Fruit fly (Drosophila melanogaster) whole organism, embryonic: Measurements from ENCODE around the gene CG16758.

Experiments used
- Adf1 ChIP-seq: fragments of 200-800 bp; sonication (Bioruptor generic); IDR thresholded peaks from 2 replicates; pipeline ENCODE4 v1.3.6; 2022; ENCODE audit warnings: missing biosample characterization, missing genetic modification characterization
- Bdp1 ChIP-seq: fragments of 200-800 bp; sonication (Bioruptor generic); optimal IDR thresholded peaks from 3 replicates; lab custom pipeline; 2016; ENCODE audit warnings: missing biosample characterization, missing genetic modification characterization
- CG10209 ChIP-seq: fragments of 200-800 bp; sonication (Bioruptor generic); optimal IDR thresholded peaks from 3 replicates; lab custom pipeline; 2017; ENCODE audit warnings: missing biosample characterization, mild to moderate bottlenecking, missing genetic modification characterization, missing genetic modification reagents
- CG1024 ChIP-seq: fragments of 200-800 bp; sonication (Bioruptor generic); IDR thresholded peaks from 2 replicates; pipeline ENCODE4 v1.3.6; 2022; ENCODE audit warnings: missing biosample characterization, missing genetic modification characterization
- CG10462 ChIP-seq: fragments of 200-800 bp; sonication (Bioruptor generic); optimal IDR thresholded peaks from 2 replicates; lab custom pipeline; 2016; ENCODE audit warnings: missing biosample characterization, missing genetic modification characterization
- CG11247 ChIP-seq: fragments of 200-800 bp; sonication (Bioruptor generic); IDR thresholded peaks from 2 replicates; pipeline ENCODE4 v1.3.6; 2022; ENCODE audit warnings: missing biosample characterization, missing genetic modification characterization
- CG11398 ChIP-seq: fragments of 200-800 bp; sonication (Bioruptor generic); optimal IDR thresholded peaks from 2 replicates; lab custom pipeline; 2016; ENCODE audit warnings: missing biosample characterization, missing genetic modification characterization
- CG11695 ChIP-seq: fragments of 200-800 bp; sonication (Bioruptor generic); IDR thresholded peaks from 3 replicates; pipeline ENCODE4 v1.3.6; 2022; ENCODE audit warnings: missing biosample characterization, missing genetic modification characterization
- CG12104 ChIP-seq: fragments of 200-800 bp; sonication (Bioruptor generic); optimal IDR thresholded peaks from 3 replicates; lab custom pipeline; 2016; ENCODE audit warnings: missing biosample characterization, missing genetic modification characterization
- CG12219 ChIP-seq: fragments of 200-800 bp; sonication (Bioruptor generic); optimal IDR thresholded peaks from 3 replicates; lab custom pipeline; 2018; ENCODE audit warnings: missing biosample characterization, mild to moderate bottlenecking, missing genetic modification characterization
- CG12659 ChIP-seq: fragments of 200-800 bp; sonication (Bioruptor generic); optimal IDR thresholded peaks from 3 replicates; lab custom pipeline; 2017; ENCODE audit warnings: mild to moderate bottlenecking, missing biosample characterization, missing genetic modification reagents, missing genetic modification characterization
- CG12769 ChIP-seq: fragments of 200-800 bp; sonication (Bioruptor generic); optimal IDR thresholded peaks from 2 replicates; lab custom pipeline; 2019; ENCODE audit warnings: missing biosample characterization, mild to moderate bottlenecking, missing genetic modification characterization, moderate library complexity
- CG13424 ChIP-seq: fragments of 200-800 bp; sonication (Bioruptor generic); optimal IDR thresholded peaks from 2 replicates; lab custom pipeline; 2019; ENCODE audit warnings: missing biosample characterization, mild to moderate bottlenecking, missing genetic modification characterization, moderate library complexity
- CG14014 ChIP-seq: fragments of 200-800 bp; sonication (Bioruptor generic); IDR thresholded peaks from 2 replicates; pipeline ENCODE4 v1.3.6; 2022; ENCODE audit warnings: missing biosample characterization, missing genetic modification characterization
- CG14441 ChIP-seq: fragments of 200-800 bp; sonication (Bioruptor generic); IDR thresholded peaks from 2 replicates; pipeline ENCODE4 v1.3.6; 2022; ENCODE audit warnings: missing biosample characterization, missing genetic modification characterization
- CG15011 ChIP-seq: fragments of 200-800 bp; sonication (Bioruptor generic); optimal IDR thresholded peaks from 3 replicates; lab custom pipeline; 2018; ENCODE audit warnings: missing biosample characterization, mild to moderate bottlenecking, missing genetic modification characterization
- CG17328 ChIP-seq: fragments of 200-800 bp; sonication (Bioruptor generic); IDR thresholded peaks from 2 replicates; pipeline ENCODE4 v1.3.6; 2022; ENCODE audit warnings: missing biosample characterization, missing genetic modification characterization
- CG17912 ChIP-seq: fragments of 200-800 bp; sonication (Bioruptor generic); optimal IDR thresholded peaks from 2 replicates; lab custom pipeline; 2018; ENCODE audit warnings: missing biosample characterization, mild to moderate bottlenecking, missing genetic modification characterization
- CG31224 ChIP-seq: fragments of 200-800 bp; sonication (Bioruptor generic); IDR thresholded peaks from 2 replicates; pipeline ENCODE4 v1.3.6; 2022; ENCODE audit warnings: missing biosample characterization, missing genetic modification characterization
- CG32772 ChIP-seq: fragments of 200-800 bp; sonication (Bioruptor generic); IDR thresholded peaks from 2 replicates; pipeline ENCODE4 v1.3.6; 2022; ENCODE audit warnings: missing biosample characterization, missing genetic modification characterization
- CG34376 ChIP-seq: fragments of 200-800 bp; sonication (Bioruptor generic); optimal IDR thresholded peaks from 2 replicates; lab custom pipeline; 2018; ENCODE audit warnings: missing biosample characterization, mild to moderate bottlenecking, missing genetic modification characterization
- CG4854 ChIP-seq: fragments of 200-800 bp; sonication (Bioruptor generic); optimal IDR thresholded peaks from 2 replicates; lab custom pipeline; 2016; ENCODE audit warnings: missing biosample characterization, missing genetic modification characterization, inconsistent platforms
- CG6254 ChIP-seq: fragments of 200-800 bp; sonication (Bioruptor generic); optimal IDR thresholded peaks from 3 replicates; lab custom pipeline; 2017; ENCODE audit warnings: mild to moderate bottlenecking, missing biosample characterization, missing genetic modification reagents, missing genetic modification characterization
- CG6683 ChIP-seq: fragments of 200-800 bp; sonication (Bioruptor generic); optimal IDR thresholded peaks from 2 replicates; lab custom pipeline; 2017; ENCODE audit warnings: missing biosample characterization, mild to moderate bottlenecking, missing genetic modification characterization, missing genetic modification reagents
- CG6765 ChIP-seq: fragments of 200-800 bp; sonication (Bioruptor generic); optimal IDR thresholded peaks from 3 replicates; lab custom pipeline; 2017; ENCODE audit warnings: missing biosample characterization, mild to moderate bottlenecking, missing genetic modification characterization
- CG6813 ChIP-seq: fragments of 200-800 bp; sonication (Bioruptor generic); optimal IDR thresholded peaks from 2 replicates; lab custom pipeline; 2017; ENCODE audit warnings: missing biosample characterization, missing genetic modification characterization, mild to moderate bottlenecking, moderate library complexity, missing genetic modification reagents
- Dbx ChIP-seq: fragments of 200-800 bp; sonication (Bioruptor generic); IDR thresholded peaks from 3 replicates; pipeline ENCODE4 v1.3.6; 2022; ENCODE audit warnings: missing biosample characterization, missing genetic modification characterization
- Dfd ChIP-seq, 2 experiments: fragments of >200 bp; optimal IDR thresholded peaks; 2 replicates each; lab custom pipeline; 2017; ENCODE audit warnings: missing biosample characterization in 2 of 2, missing genetic modification characterization in 2 of 2
- Doc3 ChIP-seq: fragments of 200-800 bp; sonication (Bioruptor generic); IDR thresholded peaks from 3 replicates; pipeline ENCODE4 v1.3.6; 2022; ENCODE audit warnings: missing biosample characterization, missing genetic modification characterization; ENCODE audit not compliant: partially characterized antibody
- HHEX ChIP-seq: fragments of 200-800 bp; sonication (Bioruptor generic); optimal IDR thresholded peaks from 3 replicates; lab custom pipeline; 2017; ENCODE audit warnings: missing biosample characterization, mild to moderate bottlenecking, missing genetic modification characterization, missing genetic modification reagents
- Hand ChIP-seq: fragments of 200-800 bp; sonication (Bioruptor generic); optimal IDR thresholded peaks from 2 replicates; lab custom pipeline; 2017; ENCODE audit warnings: mild to moderate bottlenecking, missing biosample characterization, missing genetic modification reagents, missing genetic modification characterization
- Hey ChIP-seq: fragments of 200-800 bp; sonication (Bioruptor generic); optimal IDR thresholded peaks from 3 replicates; lab custom pipeline; 2018; ENCODE audit warnings: missing biosample characterization, mild to moderate bottlenecking, missing genetic modification characterization
- Hr51 ChIP-seq, 2 experiments: fragments of 200-800 bp; sonication (Bioruptor generic); optimal IDR thresholded peaks; 2 replicates in 1 of 2; 3 replicates in 1 of 2; lab custom pipeline; 2016 to 2018; ENCODE audit warnings: missing biosample characterization in 2 of 2, missing genetic modification characterization in 2 of 2, mild to moderate bottlenecking in 1 of 2, moderate library complexity in 1 of 2
- Mad ChIP-seq: fragments of 200-800 bp; sonication (Bioruptor generic); optimal IDR thresholded peaks from 2 replicates; lab custom pipeline; 2016; ENCODE audit warnings: missing biosample characterization, missing genetic modification characterization
- Xbp1 ChIP-seq: fragments of 200-800 bp; sonication (Bioruptor generic); optimal IDR thresholded peaks from 3 replicates; lab custom pipeline; 2016; ENCODE audit warnings: missing biosample characterization, mild to moderate bottlenecking, missing genetic modification characterization
- abd-A ChIP-seq: fragments of 200-800 bp; sonication (Bioruptor generic); optimal IDR thresholded peaks from 3 replicates; lab custom pipeline; 2019; ENCODE audit warnings: missing biosample characterization, mild to moderate bottlenecking, missing genetic modification characterization, moderate library complexity
- bsh ChIP-seq, 2 experiments: fragments of 200-800 bp; sonication (Bioruptor generic); optimal IDR thresholded peaks; 2 replicates each; lab custom pipeline; 2017 to 2018; ENCODE audit warnings: mild to moderate bottlenecking in 2 of 2, missing biosample characterization in 2 of 2, missing genetic modification characterization in 2 of 2, moderate library complexity in 1 of 2
- cato ChIP-seq: fragments of 200-800 bp; sonication (Bioruptor generic); optimal IDR thresholded peaks from 2 replicates; lab custom pipeline; 2016; ENCODE audit warnings: missing biosample characterization, missing genetic modification characterization, borderline replicate concordance
- danr ChIP-seq: fragments of 200-800 bp; sonication (Bioruptor generic); IDR thresholded peaks from 2 replicates; pipeline ENCODE4 v1.3.6; 2022; ENCODE audit warnings: missing biosample characterization, missing genetic modification characterization
- dmrt11E ChIP-seq: fragments of 200-800 bp; sonication (Bioruptor generic); optimal IDR thresholded peaks from 3 replicates; lab custom pipeline; 2018; ENCODE audit warnings: missing biosample characterization, mild to moderate bottlenecking, missing genetic modification characterization, moderate library complexity
- fd96Cb ChIP-seq: fragments of 200-800 bp; sonication (Bioruptor generic); optimal IDR thresholded peaks from 2 replicates; lab custom pipeline; 2018; ENCODE audit warnings: missing biosample characterization, mild to moderate bottlenecking, missing genetic modification characterization, moderate library complexity
- gfzf ChIP-seq: fragments of 200-800 bp; sonication (Bioruptor generic); optimal IDR thresholded peaks from 2 replicates; lab custom pipeline; 2016; ENCODE audit warnings: missing biosample characterization, mild to moderate bottlenecking, missing genetic modification characterization, moderate library complexity
- kay ChIP-seq: fragments of 200-800 bp; sonication (Bioruptor generic); optimal IDR thresholded peaks from 2 replicates; lab custom pipeline; 2016; ENCODE audit warnings: missing biosample characterization, missing genetic modification characterization
- lmd ChIP-seq: fragments of 200-800 bp; sonication (Bioruptor generic); IDR thresholded peaks from 2 replicates; pipeline ENCODE4 v1.3.6; 2022; ENCODE audit warnings: missing biosample characterization, missing genetic modification characterization
- mam ChIP-seq: fragments of 200-800 bp; sonication (Bioruptor generic); optimal IDR thresholded peaks from 3 replicates; lab custom pipeline; 2016; ENCODE audit warnings: missing biosample characterization, missing genetic modification characterization
- nom ChIP-seq: fragments of 200-800 bp; sonication (Bioruptor generic); optimal IDR thresholded peaks from 2 replicates; lab custom pipeline; 2017; ENCODE audit warnings: missing biosample characterization, missing genetic modification characterization, mild to moderate bottlenecking, moderate library complexity, missing genetic modification reagents
- pnt ChIP-seq: fragments of 200-800 bp; sonication (Bioruptor generic); optimal IDR thresholded peaks from 3 replicates; lab custom pipeline; 2016; ENCODE audit warnings: missing biosample characterization, missing genetic modification characterization
- sug ChIP-seq: fragments of 200-800 bp; optimal IDR thresholded peaks from 2 replicates; lab custom pipeline; 2019; ENCODE audit warnings: missing biosample characterization, mild to moderate bottlenecking, missing genetic modification characterization, moderate library complexity
- twi ChIP-seq: fragments of 200-800 bp; optimal IDR thresholded peaks from 2 replicates; lab custom pipeline; 2019; ENCODE audit warnings: missing biosample characterization, mild to moderate bottlenecking, missing genetic modification characterization, moderate library complexity
- tx ChIP-seq: fragments of 200-800 bp; sonication (Bioruptor generic); optimal IDR thresholded peaks from 2 replicates; lab custom pipeline; 2016; ENCODE audit warnings: missing biosample characterization, missing genetic modification characterization

Gene CG16758

DNA sequence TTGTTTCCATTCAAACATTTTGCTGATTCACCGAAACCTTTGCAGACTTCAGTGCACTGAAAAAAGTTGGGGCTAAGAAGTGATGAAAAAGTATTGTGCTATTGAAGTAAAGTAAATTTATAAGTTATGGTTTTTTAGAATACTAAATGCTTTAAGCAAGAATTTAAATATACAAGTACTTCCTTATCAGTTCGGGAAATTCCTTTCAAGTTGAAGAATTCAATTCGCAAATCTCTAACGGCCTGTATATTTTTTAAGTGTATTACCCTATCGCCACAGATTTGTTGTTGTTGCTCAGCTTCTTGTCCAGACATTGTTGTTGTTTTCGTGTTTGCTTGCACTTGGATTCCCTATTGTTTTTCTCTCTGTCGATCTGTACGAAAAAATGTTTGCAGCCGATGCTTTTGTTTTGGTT lies 36.0 kb downstream of the CG16758 start (continued):
- TF ChIP-seq mam (GFP tag; lab: Kevin White, UChicago) (no peak), CG31224 (GFP tag; lab: Robert Waterston, UW) (peak; percentile 52; the same call in 1 of the 2 replicates), CG14441 (GFP tag; lab: Robert Waterston, UW) (peak; percentile 71), CG6683 (GFP tag; lab: Kevin White, UChicago) (no peak), Doc3 (GFP tag; lab: Robert Waterston, UW) (no peak), CG15011 (GFP tag; lab: Kevin White, UChicago) (no peak), CG12769 (tag; lab: Kevin White, UChicago) (peak; percentile 14), Hr51 (GFP tag; optimal IDR thresholded peaks at IDR 0.05; lab: Kevin White, UChicago) (peak; percentile 5 to 82), tx (GFP tag; lab: Kevin White, UChicago) (peak; percentile 56), CG10209 (peak; percentile 55), CG1024 (GFP tag; lab: Robert Waterston, UW) (0 out of 2 replicates have a peak, but pooled peaks have one; percentile 9), CG13424 (tag; lab: Kevin White, UChicago) (peak; percentile 79), Hey (tag; lab: Kevin White, UChicago) (no peak), CG17328 (GFP tag; lab: Robert Waterston, UW) (peak; percentile 58; the same call in 1 of the 2 replicates), CG12659 (GFP tag; lab: Kevin White, UChicago) (peak; percentile 32), Xbp1 (GFP tag; lab: Kevin White, UChicago) (peak; percentile 69), CG6813 (peak; percentile 55), bsh (GFP tag; optimal IDR thresholded peaks at IDR 0.05; lab: Kevin White, UChicago) (peak; percentile 35 to 62), sug (peak; percentile 19), CG6765 (GFP tag; lab: Kevin White, UChicago) (peak; percentile 24), CG11695 (peak; percentile 68; the same call in 2 of the 3 replicates), twi (tag; lab: Kevin White, UChicago) (peak; percentile 8), Mad (GFP tag; lab: Kevin White, UChicago) (peak; percentile 10), dmrt11E (tag; lab: Kevin White, UChicago) (peak; percentile 72), pnt (GFP tag; lab: Kevin White, UChicago) (peak; percentile 47), nom (GFP tag; lab: Kevin White, UChicago) (peak; percentile 76), CG6254 (GFP tag; lab: Kevin White, UChicago) (peak; percentile 48), CG4854 (peak; percentile 26), CG17912 (GFP tag; lab: Kevin White, UChicago) (no peak), Adf1 (no peak), CG11398 (peak; percentile 16), danr (GFP tag; lab: Robert Waterston, UW) (no peak), abd-A (no peak), kay (GFP tag; lab: Kevin White, UChicago) (peak; percentile 67), HHEX (peak; percentile 66), CG32772 (GFP tag; lab: Robert Waterston, UW) (peak; percentile 38; the same call in 1 of the 2 replicates), gfzf (no peak), CG12104 (GFP tag; lab: Kevin White, UChicago) (peak; percentile 57), lmd (GFP tag; lab: Robert Waterston, UW) (peak; percentile 65), cato (GFP tag; lab: Kevin White, UChicago) (peak; percentile 48), CG12219 (GFP tag; lab: Kevin White, UChicago) (peak; percentile 67), fd96Cb (tag; lab: Kevin White, UChicago) (peak; percentile 79), Hand (GFP tag; lab: Kevin White, UChicago) (no peak), CG11247 (GFP tag; lab: Robert Waterston, UW) (peak; percentile 51; the same call in 1 of the 2 replicates), Dbx (GFP tag; lab: Robert Waterston, UW) (no peak), Dfd (GFP tag; optimal IDR thresholded peaks at IDR 0.05; lab: Kevin White, UChicago) (no peak), CG10462 (GFP tag; lab: Kevin White, UChicago) (peak; percentile 41), CG14014 (peak; percentile 52), Bdp1 (GFP tag; lab: Kevin White, UChicago) (peak; percentile 16), CG34376 (GFP tag; lab: Kevin White, UChicago) (no peak)
